Worm (Caenorhabditis elegans) whole organism, midembryonic: ENCODE measurements around the gene skn-1.

Source experiments
- cog-1 ChIP-seq: sonication (generic microtip); optimal IDR thresholded peaks from 2 replicates; lab custom pipeline; 2016; ENCODE audit warnings: missing genetic modification characterization, missing compliant biosample characterization
- med-1 ChIP-seq: sonication (generic microtip); optimal IDR thresholded peaks from 2 replicates; lab custom pipeline; 2017; ENCODE audit warnings: missing genetic modification characterization, mild to moderate bottlenecking, missing compliant biosample characterization, antibody characterized with exemption, missing genetic modification reagents; ENCODE audit not compliant: insufficient read depth
- ref-1 ChIP-seq: fragments of 200-800 bp; sonication (Bioruptor generic); conservative IDR thresholded peaks from 2 replicates; pipeline ENCODE4 v1.3.6; 2022; ENCODE audit warnings: missing genetic modification reagents, missing genetic modification characterization, missing compliant biosample characterization

ce11 chrIV:5632536-5632935, 27.6 kb downstream of the skn-1 start:
- no peak for TF ChIP-seq med-1 (GFP tag; lab: Kevin White, UChicago)
- TF ChIP-seq cog-1 (tag; lab: Kevin White, UChicago), result no peak
- TF ChIP-seq ref-1 (GFP tag; lab: Robert Waterston, UW), result no peak
